Worm (Caenorhabditis elegans) whole organism, L1 larva: ENCODE data around the gene srw-144.

Experiments used
- dpl-1 ChIP-seq, 3 experiments: fragments of 150-350 bp in 2 of 3; sonication (generic microtip) in 1 of 3; optimal IDR thresholded peaks; 2 replicates each; lab custom pipeline; 2014 to 2017; ENCODE audit warnings: missing biosample characterization in 3 of 3, missing genetic modification characterization in 3 of 3, missing genetic modification reagents in 3 of 3
- elt-2 ChIP-seq: sonication (generic microtip); optimal IDR thresholded peaks from 2 replicates; lab custom pipeline; 2016; ENCODE audit warnings: missing genetic modification characterization, mild to moderate bottlenecking, inconsistent platforms, missing compliant biosample characterization, missing genetic modification reagents
- ets-5 ChIP-seq: fragments of 200-800 bp; sonication (Bioruptor generic); IDR thresholded peaks from 2 replicates; pipeline ENCODE4 v1.3.6; 2022; ENCODE audit warnings: missing genetic modification characterization, missing compliant biosample characterization
- jun-1 ChIP-seq: fragments of 150-350 bp; optimal IDR thresholded peaks from 2 replicates; lab custom pipeline; 2014; ENCODE audit warnings: missing biosample characterization, missing genetic modification reagents, missing genetic modification characterization
- lin-13 ChIP-seq: fragments of 150-350 bp; optimal IDR thresholded peaks from 2 replicates; lab custom pipeline; 2014; ENCODE audit warnings: missing biosample characterization, missing genetic modification reagents, missing genetic modification characterization
- lin-15B ChIP-seq: fragments of 150-350 bp; sonication (generic microtip); optimal IDR thresholded peaks from 3 replicates; lab custom pipeline; 2014; ENCODE audit warnings: missing biosample characterization, missing genetic modification characterization
- mdl-1 ChIP-seq, 2 experiments: fragments of 150-350 bp; optimal IDR thresholded peaks; 2 replicates each; lab custom pipeline; 2014 to 2017; ENCODE audit warnings: missing biosample characterization in 2 of 2, missing genetic modification characterization in 2 of 2, inconsistent platforms in 1 of 2
- nhr-11 ChIP-seq: fragments of 150-350 bp; optimal IDR thresholded peaks from 2 replicates; lab custom pipeline; 2014; ENCODE audit warnings: missing biosample characterization, missing genetic modification characterization
- nhr-77 ChIP-seq: fragments of 150-350 bp; optimal IDR thresholded peaks from 2 replicates; lab custom pipeline; 2014; ENCODE audit warnings: missing biosample characterization, missing genetic modification characterization
- nhr-90 ChIP-seq: sonication (generic microtip); optimal IDR thresholded peaks from 2 replicates; lab custom pipeline; 2016; ENCODE audit warnings: mild to moderate bottlenecking, missing genetic modification characterization, missing compliant biosample characterization; ENCODE audit not compliant: poor library complexity
- skn-1 ChIP-seq: fragments of 150-350 bp; optimal IDR thresholded peaks from 2 replicates; lab custom pipeline; 2014; ENCODE audit warnings: missing biosample characterization, missing genetic modification characterization
- unc-62 ChIP-seq: fragments of 150-350 bp; optimal IDR thresholded peaks from 2 replicates; lab custom pipeline; 2014; ENCODE audit warnings: missing biosample characterization, missing genetic modification reagents, missing genetic modification characterization

ce11 chrV:2960894-2961293 is at the start of gene srw-144:
- TF ChIP-seq ets-5 (GFP tag; lab: Robert Waterston, UW) (no peak), lin-13 (GFP tag; lab: Kevin White, UChicago) (no peak), nhr-11 (no peak), nhr-77 (tag; lab: Kevin White, UChicago) (no peak), elt-2 (tag; lab: Kevin White, UChicago) (no peak), jun-1 (no peak), skn-1 (no peak), mdl-1 (tag; optimal IDR thresholded peaks at IDR 0.05; lab: Kevin White, UChicago) (no peak), lin-15B (tag; lab: Kevin White, UChicago) (no peak), nhr-90 (no peak), unc-62 (GFP tag; lab: Kevin White, UChicago) (no peak), dpl-1 (GFP tag; optimal IDR thresholded peaks at IDR 0.05; lab: Kevin White, UChicago) (no peak)
